Worm (Caenorhabditis elegans): Measurements from ENCODE around the gene fipr-1.

- TF ChIP-seq T22C8.4 (GFP tag; IDR thresholded peaks at IDR 0.05) = no peak
- TF ChIP-seq klf-2 (GFP tag; conservative IDR thresholded peaks at IDR 0.05) = no peak
- no peak for TF ChIP-seq ztf-23 (GFP tag; IDR thresholded peaks at IDR 0.05)
- TF ChIP-seq cog-1 (tag; optimal IDR thresholded peaks at IDR 0.05) = no peak
- TF ChIP-seq ref-1 (GFP tag; conservative IDR thresholded peaks at IDR 0.05) = no peak
These were observed 49.0 kb upstream of the fipr-1 start, which contains the start of gene hrg-2 for ce11 chrV:12410416-12411001.

Measured in whole organism, midembryonic.